Fruit fly (Drosophila melanogaster): Measurements from ENCODE around the gene upSET.

dm6 chr3L:14025736-14026135, 23.8 kb downstream of the upSET start:
- no peak for TF ChIP-seq usp (GFP tag; optimal IDR thresholded peaks at IDR 0.05)
- no peak for TF ChIP-seq psq (optimal IDR thresholded peaks at IDR 0.05)
- no peak for TF ChIP-seq pan (optimal IDR thresholded peaks at IDR 0.05)
- TF ChIP-seq CG8478 (optimal IDR thresholded peaks at IDR 0.05), result no peak
